Worm (Caenorhabditis elegans): ENCODE data around the gene K08F8.15.

K08F8.15 gene

DNA sequence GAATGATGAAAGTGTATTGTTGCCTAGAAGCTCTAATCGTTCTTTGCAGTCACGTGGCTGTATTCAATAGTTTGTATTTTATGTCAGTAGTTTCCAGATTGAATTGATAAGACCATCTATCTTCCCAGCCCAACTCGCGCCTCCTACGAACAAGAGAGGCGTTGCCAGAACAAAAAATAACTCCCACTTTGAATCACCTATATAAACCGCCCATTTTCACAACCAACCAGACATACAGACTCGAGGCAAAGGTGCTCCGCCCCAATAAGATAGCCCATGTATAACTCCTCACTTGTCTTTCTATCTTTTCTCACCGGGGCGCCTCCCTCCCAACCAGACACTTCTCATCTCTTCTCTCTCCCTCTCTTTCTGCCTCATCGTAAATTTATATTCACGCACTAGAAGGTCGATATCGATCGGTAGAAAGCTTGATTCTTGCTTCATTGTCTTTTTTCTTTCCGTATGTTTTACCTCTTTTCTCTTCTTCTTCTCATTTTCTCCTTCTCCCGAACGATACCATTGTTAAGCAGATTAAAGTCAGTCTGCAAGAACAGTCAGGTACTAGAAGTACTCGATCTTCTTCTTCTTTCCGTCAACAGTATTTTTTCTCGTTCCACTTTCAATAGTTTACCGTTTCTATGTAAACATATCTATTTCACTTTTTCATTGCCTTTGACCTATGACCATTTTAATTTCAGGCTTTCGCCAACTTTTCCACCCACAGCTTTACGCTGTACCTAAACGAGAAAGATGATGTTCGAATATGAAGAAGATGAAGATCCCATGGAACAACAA, 23.0 kb upstream of the K08F8.15 start, which contains the start of gene mak-1:
Gene mak-1, plus strand, starts transcription at position 693 of the 795 bp plus-strand sequence.
- TF ChIP-seq hmbx-1 (tag; optimal IDR thresholded peaks at IDR 0.05) (no peak), hmg-4 (GFP tag; optimal IDR thresholded peaks at IDR 0.05) (peak; percentile 6), tbx-37 (GFP tag; conservative IDR thresholded peaks at IDR 0.05) (no peak)

DNA sequence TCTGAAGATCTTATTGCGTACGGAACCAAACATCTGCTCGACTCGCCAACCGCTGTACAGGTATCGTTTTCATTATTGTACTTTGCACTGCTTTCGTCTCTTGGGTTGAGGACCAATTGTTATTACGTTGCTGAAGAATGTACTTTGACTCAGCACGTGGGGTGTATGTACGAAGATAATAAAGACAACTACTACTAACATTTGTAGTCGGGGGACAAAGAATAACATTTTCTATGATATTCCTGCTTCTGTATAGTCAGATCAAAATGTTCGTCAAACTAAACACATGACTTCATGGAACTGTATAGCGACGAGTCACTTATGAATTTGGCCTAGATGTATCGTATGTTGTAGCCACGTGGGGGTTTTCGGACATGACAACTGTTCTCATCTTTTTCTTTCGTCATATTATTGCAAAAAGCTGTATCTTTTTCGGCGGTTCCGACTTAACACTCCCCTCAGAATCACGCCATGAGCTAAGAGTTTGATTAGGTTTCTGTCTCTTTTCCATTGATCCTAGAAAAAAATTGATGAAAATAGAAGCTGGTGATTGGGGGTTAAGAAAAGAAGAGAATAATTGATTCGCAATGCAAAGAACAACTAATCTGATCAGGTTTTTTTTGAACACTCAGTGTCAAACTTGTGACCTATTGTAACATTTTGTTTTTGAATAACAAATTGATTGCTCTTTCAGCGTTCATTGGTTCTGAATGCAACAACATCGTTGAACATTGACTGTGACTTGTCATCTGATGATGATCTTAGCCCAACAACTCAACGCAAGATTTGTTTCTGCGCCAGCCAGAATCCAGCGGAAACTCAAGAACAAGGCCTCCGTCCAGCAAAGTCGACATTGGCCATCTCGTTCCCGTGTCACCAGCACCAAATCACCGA, 21.8 kb upstream of the K08F8.15 start:
- TF ChIP-seq tbx-11 (GFP tag; IDR thresholded peaks at IDR 0.05) = no peak
- no peak for TF ChIP-seq pes-1 (GFP tag; IDR thresholded peaks at IDR 0.05)
- no peak for TF ChIP-seq hmbx-1 (tag; optimal IDR thresholded peaks at IDR 0.05)
- no peak for TF ChIP-seq flt-1 (GFP tag; IDR thresholded peaks at IDR 0.05)
- TF ChIP-seq B0310.2 (tag; optimal IDR thresholded peaks at IDR 0.05) = no peak
- no peak for TF ChIP-seq ceh-36 (tag; optimal IDR thresholded peaks at IDR 0.05)
- TF ChIP-seq ets-7 (tag; optimal IDR thresholded peaks at IDR 0.05) = no peak
- no peak for TF ChIP-seq hnd-1 (tag; optimal IDR thresholded peaks at IDR 0.05)
- no peak for TF ChIP-seq sea-1 (GFP tag; conservative IDR thresholded peaks at IDR 0.05)
- TF ChIP-seq tbx-37 (GFP tag; conservative IDR thresholded peaks at IDR 0.05) = no peak
- no peak for TF ChIP-seq ceh-13 (GFP tag; optimal IDR thresholded peaks at IDR 0.05)
- TF ChIP-seq scrt-1 (GFP tag; IDR thresholded peaks at IDR 0.05) = no peak
- no peak for TF ChIP-seq ama-1 (optimal IDR thresholded peaks at IDR 0.05)
- TF ChIP-seq F13C5.2 (tag; optimal IDR thresholded peaks at IDR 0.05) = no peak
- TF ChIP-seq tra-4 (tag; optimal IDR thresholded peaks at IDR 0.05) = no peak
- no peak for TF ChIP-seq hmg-4 (GFP tag; optimal IDR thresholded peaks at IDR 0.05)
- TF ChIP-seq aly-1 (tag; optimal IDR thresholded peaks at IDR 0.05) = no peak

DNA sequence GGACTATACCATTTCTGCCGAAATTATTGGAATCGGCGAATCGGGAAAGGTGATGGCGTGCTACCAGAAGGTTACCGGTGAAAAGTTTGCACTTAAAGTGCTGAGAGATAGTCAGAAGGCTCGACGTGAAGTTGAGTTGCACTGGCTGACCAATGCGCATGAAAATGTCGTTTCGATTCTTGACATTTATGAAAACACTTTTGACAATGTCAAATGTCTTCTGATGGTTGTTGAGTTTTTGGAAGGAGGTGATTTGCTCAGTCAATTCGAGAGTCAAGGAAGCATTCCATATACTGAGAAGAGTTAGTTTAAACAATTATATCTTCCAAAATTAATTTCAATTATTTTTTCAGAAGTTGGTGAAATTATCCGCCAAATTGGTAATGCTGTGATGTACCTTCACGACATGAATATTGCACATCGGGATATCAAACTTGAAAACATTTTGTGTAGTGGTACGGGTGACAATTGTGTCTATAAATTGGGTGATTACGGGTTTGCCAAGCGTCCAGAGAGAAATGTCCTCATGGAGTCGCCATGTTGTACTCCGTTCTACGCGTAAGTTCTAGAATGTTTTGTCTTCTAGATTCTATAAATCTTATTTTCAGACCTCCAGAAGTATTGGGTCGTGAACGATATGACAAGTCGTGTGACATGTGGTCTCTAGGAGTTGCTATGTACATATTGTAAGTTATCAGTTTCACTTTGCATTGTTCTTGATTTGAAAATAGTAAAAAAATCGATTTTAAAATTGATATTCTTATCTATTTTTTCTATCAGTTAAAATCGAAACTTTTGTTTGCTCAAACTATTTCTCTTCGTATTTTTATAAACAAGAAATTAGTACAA, 20.9 kb upstream of the K08F8.15 start:
- no peak for TF ChIP-seq ceh-36 (tag; optimal IDR thresholded peaks at IDR 0.05)
- no peak for TF ChIP-seq pes-1 (GFP tag; IDR thresholded peaks at IDR 0.05)
- no peak for TF ChIP-seq ama-1 (optimal IDR thresholded peaks at IDR 0.05)
- TF ChIP-seq scrt-1 (GFP tag; IDR thresholded peaks at IDR 0.05) = no peak
- no peak for TF ChIP-seq ceh-13 (GFP tag; optimal IDR thresholded peaks at IDR 0.05)
- TF ChIP-seq hnd-1 (tag; optimal IDR thresholded peaks at IDR 0.05) = no peak
- TF ChIP-seq flt-1 (GFP tag; IDR thresholded peaks at IDR 0.05) = no peak
- TF ChIP-seq tbx-37 (GFP tag; conservative IDR thresholded peaks at IDR 0.05) = no peak
- TF ChIP-seq sea-1 (GFP tag; conservative IDR thresholded peaks at IDR 0.05) = no peak
- no peak for TF ChIP-seq hmg-4 (GFP tag; optimal IDR thresholded peaks at IDR 0.05)
- TF ChIP-seq B0310.2 (tag; optimal IDR thresholded peaks at IDR 0.05) = no peak

DNA sequence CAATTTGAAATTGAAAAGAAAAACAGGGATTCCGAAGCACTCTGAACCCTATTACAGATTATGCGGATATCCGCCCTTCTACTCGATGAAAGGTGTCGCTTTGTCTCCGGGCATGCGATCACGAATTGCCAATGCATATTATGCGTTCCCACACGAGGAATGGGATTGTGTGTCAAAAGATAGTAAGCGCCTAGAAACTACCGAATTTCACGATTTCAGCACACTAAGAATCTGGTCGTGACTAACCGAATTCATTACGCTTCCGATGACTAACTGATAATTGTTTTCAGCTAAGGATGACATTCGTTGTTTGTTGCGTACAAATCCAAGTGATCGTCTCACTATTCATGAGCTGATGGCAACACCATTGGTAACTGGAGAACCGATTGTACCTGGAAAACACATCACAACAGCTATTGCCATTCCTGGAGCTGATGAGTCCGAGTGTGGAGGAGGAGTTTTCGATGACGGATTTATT, 20.3 kb upstream of the K08F8.15 start:
- TF ChIP-seq B0310.2 (tag; optimal IDR thresholded peaks at IDR 0.05) = no peak
- no peak for TF ChIP-seq hmg-4 (GFP tag; optimal IDR thresholded peaks at IDR 0.05)
- no peak for TF ChIP-seq ama-1 (optimal IDR thresholded peaks at IDR 0.05)
- TF ChIP-seq ceh-36 (tag; optimal IDR thresholded peaks at IDR 0.05) = no peak
- no peak for TF ChIP-seq tbx-37 (GFP tag; conservative IDR thresholded peaks at IDR 0.05)
- TF ChIP-seq pes-1 (GFP tag; IDR thresholded peaks at IDR 0.05) = no peak
- TF ChIP-seq tbx-11 (GFP tag; IDR thresholded peaks at IDR 0.05) = no peak

ce11 chrII:8747246-8747938, 19.2 kb upstream of the K08F8.15 start:
- no peak for TF ChIP-seq hmbx-1 (tag; optimal IDR thresholded peaks at IDR 0.05)
- TF ChIP-seq F13C5.2 (tag; optimal IDR thresholded peaks at IDR 0.05) = no peak
- TF ChIP-seq sea-1 (GFP tag; conservative IDR thresholded peaks at IDR 0.05) = 0 out of 2 replicates have a peak, but pooled peaks have one; percentile 21
- TF ChIP-seq ceh-13 (GFP tag; optimal IDR thresholded peaks at IDR 0.05) = no peak
- TF ChIP-seq tbx-11 (GFP tag; IDR thresholded peaks at IDR 0.05) = 0 out of 2 replicates have a peak, but pooled peaks have one; percentile 54
- TF ChIP-seq ceh-36 (tag; optimal IDR thresholded peaks at IDR 0.05) = no peak
- TF ChIP-seq ets-7 (tag; optimal IDR thresholded peaks at IDR 0.05) = no peak
- TF ChIP-seq aly-1 (tag; optimal IDR thresholded peaks at IDR 0.05) = no peak
- TF ChIP-seq hmg-4 (GFP tag; optimal IDR thresholded peaks at IDR 0.05) = no peak
- TF ChIP-seq flt-1 (GFP tag; IDR thresholded peaks at IDR 0.05) = no peak
- TF ChIP-seq hnd-1 (tag; optimal IDR thresholded peaks at IDR 0.05) = no peak

DNA sequence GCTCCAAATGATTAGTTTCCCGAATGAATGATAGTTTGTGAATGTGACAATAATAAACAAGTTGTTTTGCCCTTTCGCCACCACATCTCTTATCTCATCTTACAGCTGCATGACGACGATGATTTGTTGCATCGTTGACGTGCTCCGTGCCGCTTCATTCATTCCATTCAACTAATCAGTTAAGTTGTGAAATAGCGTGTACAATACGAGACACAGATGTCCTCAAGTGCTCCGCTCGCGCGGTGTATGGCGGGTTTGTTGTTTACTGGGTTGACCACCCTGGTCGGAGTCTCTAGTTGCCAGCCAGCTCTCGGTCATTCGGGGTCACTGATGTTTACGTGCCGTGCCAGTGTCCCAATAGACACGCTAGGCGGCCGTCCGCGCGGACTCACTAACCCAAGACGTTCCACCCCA, 18.7 kb upstream of the K08F8.15 start:
- TF ChIP-seq hmg-4 (GFP tag; optimal IDR thresholded peaks at IDR 0.05) (peak; percentile 73), tbx-11 (GFP tag; IDR thresholded peaks at IDR 0.05) (no peak), hnd-1 (tag; optimal IDR thresholded peaks at IDR 0.05) (no peak), hmbx-1 (tag; optimal IDR thresholded peaks at IDR 0.05) (no peak), F13C5.2 (tag; optimal IDR thresholded peaks at IDR 0.05) (peak; percentile 11), flt-1 (GFP tag; IDR thresholded peaks at IDR 0.05) (no peak), ceh-13 (GFP tag; optimal IDR thresholded peaks at IDR 0.05) (no peak), ets-7 (tag; optimal IDR thresholded peaks at IDR 0.05) (no peak), tra-4 (tag; optimal IDR thresholded peaks at IDR 0.05) (no peak), B0310.2 (tag; optimal IDR thresholded peaks at IDR 0.05) (no peak), ceh-36 (tag; optimal IDR thresholded peaks at IDR 0.05) (no peak), sea-1 (GFP tag; conservative IDR thresholded peaks at IDR 0.05) (no peak), aly-1 (tag; optimal IDR thresholded peaks at IDR 0.05) (no peak), scrt-1 (GFP tag; IDR thresholded peaks at IDR 0.05) (peak; percentile 54; the same call in 1 of the 2 replicates)

Data from whole organism, early embryonic.